Fruit fly (Drosophila melanogaster): ENCODE measurements around the gene Cyp4ac3.
A peak's percentile ranks its signal among the peaks of the same experiment; 100 is the strongest.

- TF ChIP-seq Myc (optimal IDR thresholded peaks at IDR 0.05) (no peak), jim (GFP tag; optimal IDR thresholded peaks at IDR 0.05) (no peak), pan (optimal IDR thresholded peaks at IDR 0.05) (no peak), sv (GFP tag; optimal IDR thresholded peaks at IDR 0.05) (peak; percentile 33)
These were observed 30.3 kb upstream of the Cyp4ac3 start for dm6 chr2L:5237899-5238566.

All from whole organism, wandering third instar larva.